Fruit fly (Drosophila melanogaster) whole organism, embryonic: ENCODE results near the gene SdhC.

Source experiments
- Abd-B ChIP-seq: fragments of 200-800 bp; sonication (Bioruptor generic); optimal IDR thresholded peaks from 2 replicates; lab custom pipeline; 2018; ENCODE audit warnings: missing biosample characterization, mild to moderate bottlenecking, missing genetic modification characterization, moderate library complexity
- Antp ChIP-seq: fragments of 200-800 bp; sonication (Bioruptor generic); optimal IDR thresholded peaks from 3 replicates; lab custom pipeline; 2016; ENCODE audit warnings: missing biosample characterization, missing genetic modification characterization
- Atf3 ChIP-seq: fragments of 200-800 bp; sonication (Bioruptor generic); optimal IDR thresholded peaks from 3 replicates; lab custom pipeline; 2016; ENCODE audit warnings: missing biosample characterization, missing genetic modification characterization
- Atf6 ChIP-seq: fragments of 200-800 bp; sonication (Bioruptor generic); IDR thresholded peaks from 2 replicates; pipeline ENCODE4 v1.3.6; 2022; ENCODE audit warnings: missing biosample characterization, missing genetic modification characterization
- CG10431 ChIP-seq: fragments of 200-800 bp; sonication (Bioruptor generic); optimal IDR thresholded peaks from 3 replicates; lab custom pipeline; 2018; ENCODE audit warnings: missing biosample characterization, mild to moderate bottlenecking, missing genetic modification characterization
- CG10543 ChIP-seq: fragments of 200-800 bp; sonication (Bioruptor generic); optimal IDR thresholded peaks from 3 replicates; lab custom pipeline; 2017; ENCODE audit warnings: missing biosample characterization, mild to moderate bottlenecking, missing genetic modification characterization, moderate library complexity
- CG12769 ChIP-seq: fragments of 200-800 bp; sonication (Bioruptor generic); optimal IDR thresholded peaks from 2 replicates; lab custom pipeline; 2019; ENCODE audit warnings: missing biosample characterization, mild to moderate bottlenecking, missing genetic modification characterization, moderate library complexity
- CG13775 ChIP-seq: fragments of 200-800 bp; sonication (Bioruptor generic); optimal IDR thresholded peaks from 3 replicates; lab custom pipeline; 2017; ENCODE audit warnings: missing biosample characterization, mild to moderate bottlenecking, missing genetic modification characterization
- CG14050 ChIP-seq: fragments of 200-800 bp; sonication (Bioruptor generic); IDR thresholded peaks from 3 replicates; pipeline ENCODE4 v1.3.6; 2022; ENCODE audit warnings: missing biosample characterization, missing genetic modification characterization
- CG15696 ChIP-seq: fragments of 200-800 bp; sonication (Bioruptor generic); optimal IDR thresholded peaks from 2 replicates; lab custom pipeline; 2019; ENCODE audit warnings: missing biosample characterization, mild to moderate bottlenecking, missing genetic modification characterization, moderate library complexity
- CG17328 ChIP-seq: fragments of 200-800 bp; sonication (Bioruptor generic); IDR thresholded peaks from 2 replicates; pipeline ENCODE4 v1.3.6; 2022; ENCODE audit warnings: missing biosample characterization, missing genetic modification characterization
- CG17912 ChIP-seq: fragments of 200-800 bp; sonication (Bioruptor generic); optimal IDR thresholded peaks from 2 replicates; lab custom pipeline; 2018; ENCODE audit warnings: missing biosample characterization, mild to moderate bottlenecking, missing genetic modification characterization
- CG2712 ChIP-seq: fragments of 200-800 bp; optimal IDR thresholded peaks from 3 replicates; lab custom pipeline; 2019; ENCODE audit warnings: missing biosample characterization, mild to moderate bottlenecking, missing genetic modification characterization, moderate library complexity
- CG3281 ChIP-seq: fragments of 200-800 bp; sonication (Bioruptor generic); optimal IDR thresholded peaks from 3 replicates; lab custom pipeline; 2017; ENCODE audit warnings: missing biosample characterization, mild to moderate bottlenecking, missing genetic modification characterization
- CG4282 ChIP-seq: fragments of 200-800 bp; sonication (Bioruptor generic); optimal IDR thresholded peaks from 2 replicates; lab custom pipeline; 2016; ENCODE audit warnings: missing biosample characterization, missing genetic modification characterization
- CG43689 ChIP-seq: fragments of 200-800 bp; sonication (Bioruptor generic); IDR thresholded peaks from 2 replicates; pipeline ENCODE4 v1.3.6; 2022; ENCODE audit warnings: missing biosample characterization, missing genetic modification characterization
- CG4404 ChIP-seq: fragments of 200-800 bp; sonication (Bioruptor generic); IDR thresholded peaks from 2 replicates; pipeline ENCODE4 v1.3.6; 2022; ENCODE audit warnings: missing biosample characterization, missing genetic modification characterization
- CG4707 ChIP-seq: fragments of 200-800 bp; sonication (Bioruptor generic); optimal IDR thresholded peaks from 2 replicates; lab custom pipeline; 2018; ENCODE audit warnings: missing biosample characterization, mild to moderate bottlenecking, missing genetic modification characterization, moderate library complexity
- CG4854 ChIP-seq: fragments of 200-800 bp; sonication (Bioruptor generic); optimal IDR thresholded peaks from 2 replicates; lab custom pipeline; 2016; ENCODE audit warnings: missing biosample characterization, missing genetic modification characterization, inconsistent platforms
- CG5245 ChIP-seq: fragments of 200-800 bp; sonication (Bioruptor generic); optimal IDR thresholded peaks from 3 replicates; lab custom pipeline; 2016; ENCODE audit warnings: missing biosample characterization, missing genetic modification characterization
- CG7372 ChIP-seq: fragments of 200-800 bp; sonication (Bioruptor generic); IDR thresholded peaks from 2 replicates; pipeline ENCODE4 v1.3.6; 2022; ENCODE audit warnings: missing biosample characterization, missing genetic modification characterization
- CG8089 ChIP-seq: fragments of 200-800 bp; sonication (Bioruptor generic); optimal IDR thresholded peaks from 3 replicates; lab custom pipeline; 2016; ENCODE audit warnings: missing biosample characterization, missing genetic modification characterization
- CG8290 ChIP-seq, 3 experiments: fragments of 200-800 bp; sonication (Bioruptor generic); optimal IDR thresholded peaks; 2 replicates each; lab custom pipeline; 2016 to 2019; ENCODE audit warnings: missing biosample characterization in 3 of 3, missing genetic modification characterization in 3 of 3, mild to moderate bottlenecking in 2 of 3, moderate library complexity in 1 of 3
- Dip2 ChIP-seq: fragments of 200-800 bp; sonication (Bioruptor generic); IDR thresholded peaks from 2 replicates; pipeline ENCODE4 v1.3.6; 2022; ENCODE audit warnings: missing biosample characterization, missing genetic modification characterization
- Doc3 ChIP-seq: fragments of 200-800 bp; sonication (Bioruptor generic); IDR thresholded peaks from 3 replicates; pipeline ENCODE4 v1.3.6; 2022; ENCODE audit warnings: missing biosample characterization, missing genetic modification characterization; ENCODE audit not compliant: partially characterized antibody
- Dp ChIP-seq: fragments of 200-800 bp; sonication (Bioruptor generic); optimal IDR thresholded peaks from 2 replicates; lab custom pipeline; 2018; ENCODE audit warnings: missing biosample characterization, mild to moderate bottlenecking, missing genetic modification characterization, moderate library complexity
- Eip74EF ChIP-seq, 2 experiments: fragments of 200-800 bp in 1 of 2; fragments of >200 bp in 1 of 2; sonication (Bioruptor generic) in 1 of 2; optimal IDR thresholded peaks; 2 replicates each; lab custom pipeline; 2017 to 2019; ENCODE audit warnings: missing biosample characterization in 2 of 2, missing genetic modification characterization in 2 of 2, mild to moderate bottlenecking in 1 of 2, moderate library complexity in 1 of 2
- Ets65A ChIP-seq: fragments of 200-800 bp; sonication (Bioruptor generic); peaks from one replicate; lab custom pipeline; 2016; ENCODE audit warnings: missing biosample characterization, missing genetic modification characterization
- Fer1 ChIP-seq: fragments of 200-800 bp; sonication (Bioruptor generic); optimal IDR thresholded peaks from 2 replicates; lab custom pipeline; 2017; ENCODE audit warnings: missing biosample characterization, mild to moderate bottlenecking, missing genetic modification characterization
- Gsc ChIP-seq: fragments of 200-800 bp; sonication (Bioruptor generic); IDR thresholded peaks from 2 replicates; pipeline ENCODE4 v1.3.6; 2022; ENCODE audit warnings: missing biosample characterization, missing genetic modification characterization
- H2.0 ChIP-seq: fragments of 200-800 bp; sonication (Bioruptor generic); IDR thresholded peaks from 2 replicates; pipeline ENCODE4 v1.3.6; 2022; ENCODE audit warnings: missing biosample characterization, missing genetic modification characterization
- HLH3B ChIP-seq: fragments of 200-800 bp; sonication (Bioruptor generic); IDR thresholded peaks from 2 replicates; pipeline ENCODE4 v1.3.6; 2022; ENCODE audit warnings: missing biosample characterization, missing genetic modification characterization
- MESR4 ChIP-seq: fragments of 200-800 bp; sonication (Bioruptor generic); optimal IDR thresholded peaks from 2 replicates; lab custom pipeline; 2018; ENCODE audit warnings: missing biosample characterization, mild to moderate bottlenecking, missing genetic modification characterization, moderate library complexity
- Mrtf ChIP-seq: fragments of 200-800 bp; sonication (Bioruptor generic); IDR thresholded peaks from 3 replicates; pipeline ENCODE4 v1.3.6; 2022; ENCODE audit warnings: missing biosample characterization, missing genetic modification characterization
- Oli ChIP-seq: fragments of 200-800 bp; sonication (Bioruptor generic); optimal IDR thresholded peaks from 2 replicates; lab custom pipeline; 2018; ENCODE audit warnings: missing biosample characterization, mild to moderate bottlenecking, missing genetic modification characterization, moderate library complexity
- Opbp ChIP-seq: fragments of 200-800 bp; sonication (Bioruptor generic); IDR thresholded peaks from 3 replicates; pipeline ENCODE4 v1.3.6; 2022; ENCODE audit warnings: missing biosample characterization, missing genetic modification characterization; ENCODE audit not compliant: partially characterized antibody
- abd-A ChIP-seq: fragments of 200-800 bp; sonication (Bioruptor generic); optimal IDR thresholded peaks from 3 replicates; lab custom pipeline; 2019; ENCODE audit warnings: missing biosample characterization, mild to moderate bottlenecking, missing genetic modification characterization, moderate library complexity
- ac ChIP-seq: fragments of 200-800 bp; sonication (Bioruptor generic); optimal IDR thresholded peaks from 3 replicates; lab custom pipeline; 2017; ENCODE audit warnings: missing biosample characterization, mild to moderate bottlenecking, missing genetic modification characterization
- ato ChIP-seq: fragments of 200-800 bp; sonication (Bioruptor generic); IDR thresholded peaks from 2 replicates; pipeline ENCODE4 v1.3.6; 2022; ENCODE audit warnings: missing biosample characterization, missing genetic modification characterization; ENCODE audit not compliant: partially characterized antibody
- ci ChIP-seq: fragments of 200-800 bp; sonication (Bioruptor generic); IDR thresholded peaks from 3 replicates; pipeline ENCODE4 v1.3.6; 2022; ENCODE audit warnings: missing biosample characterization, missing genetic modification characterization
- fu2 ChIP-seq: fragments of 200-800 bp; sonication (Bioruptor generic); optimal IDR thresholded peaks from 2 replicates; lab custom pipeline; 2016; ENCODE audit warnings: missing biosample characterization, missing genetic modification characterization
- grn ChIP-seq: fragments of 200-800 bp; sonication (Bioruptor generic); optimal IDR thresholded peaks from 3 replicates; lab custom pipeline; 2017; ENCODE audit warnings: missing biosample characterization, missing genetic modification characterization
- gsb-n ChIP-seq: fragments of 200-800 bp; sonication (Bioruptor generic); optimal IDR thresholded peaks from 3 replicates; lab custom pipeline; 2018; ENCODE audit warnings: missing biosample characterization, mild to moderate bottlenecking, missing genetic modification characterization
- ind ChIP-seq: fragments of 200-800 bp; sonication (Bioruptor generic); optimal IDR thresholded peaks from 3 replicates; lab custom pipeline; 2016; ENCODE audit warnings: missing biosample characterization, missing genetic modification characterization
- jigr1 ChIP-seq: fragments of 200-800 bp; sonication (Bioruptor generic); IDR thresholded peaks from 3 replicates; pipeline ENCODE4 v1.3.6; 2022; ENCODE audit warnings: missing biosample characterization, missing genetic modification characterization
- lov ChIP-seq, 2 experiments: fragments of 200-800 bp in 1 of 2; fragments of >200 bp in 1 of 2; sonication (Bioruptor generic) in 1 of 2; IDR thresholded peaks in 1 of 2; optimal IDR thresholded peaks in 1 of 2; 2 replicates in 1 of 2; 3 replicates in 1 of 2; pipeline versions ENCODE4 v1.3.6 to Lab custom; 2017 to 2022; ENCODE audit warnings: missing biosample characterization in 1 of 2, missing genetic modification characterization in 1 of 2
- mam ChIP-seq: fragments of 200-800 bp; sonication (Bioruptor generic); optimal IDR thresholded peaks from 3 replicates; lab custom pipeline; 2016; ENCODE audit warnings: missing biosample characterization, missing genetic modification characterization
- sima ChIP-seq: fragments of 200-800 bp; sonication (Bioruptor generic); optimal IDR thresholded peaks from 2 replicates; lab custom pipeline; 2016; ENCODE audit warnings: missing biosample characterization, missing genetic modification characterization
- tio ChIP-seq: fragments of 200-800 bp; sonication (Bioruptor generic); optimal IDR thresholded peaks from 2 replicates; lab custom pipeline; 2017; ENCODE audit warnings: missing biosample characterization, missing genetic modification characterization, inconsistent platforms
- vnd ChIP-seq: fragments of 200-800 bp; sonication (Bioruptor generic); IDR thresholded peaks from 3 replicates; pipeline ENCODE4 v1.3.6; 2022; ENCODE audit warnings: missing biosample characterization, missing genetic modification characterization; ENCODE audit not compliant: partially characterized antibody
- yki ChIP-seq: fragments of >200 bp; optimal IDR thresholded peaks from 3 replicates; lab custom pipeline; 2018

SdhC gene

dm6 chr3R:11219883-11220282 is 10.2 kb upstream of the SdhC start, which contains the start of gene CG6689 (continued):
- TF ChIP-seq fu2 (GFP tag; lab: Kevin White, UChicago), result no peak
- no peak for TF ChIP-seq CG14050
- TF ChIP-seq Gsc (GFP tag; lab: Robert Waterston, UW), result no peak
- peak; percentile 69 for TF ChIP-seq Dp
- no peak for TF ChIP-seq Eip74EF (GFP tag; optimal IDR thresholded peaks at IDR 0.05; lab: Kevin White, UChicago)
- TF ChIP-seq vnd (GFP tag; lab: Robert Waterston, UW), result no peak
- TF ChIP-seq Ets65A (GFP tag; lab: Kevin White, UChicago), result no peak
- TF ChIP-seq CG43689 (GFP tag; lab: Robert Waterston, UW), result no peak
- TF ChIP-seq HLH3B (GFP tag; lab: Robert Waterston, UW), result no peak
- TF ChIP-seq yki, result no peak
- TF ChIP-seq CG12769 (tag; lab: Kevin White, UChicago), result peak; percentile 1
- no peak for TF ChIP-seq CG10431
- TF ChIP-seq CG15696 (tag; lab: Kevin White, UChicago), result no peak
- no peak for TF ChIP-seq CG8290 (GFP tag; optimal IDR thresholded peaks at IDR 0.05; lab: Kevin White, UChicago)
- TF ChIP-seq CG8290 (tag; optimal IDR thresholded peaks at IDR 0.05; lab: Kevin White, UChicago), result peak in 1 of 2 experiments; percentile 47
- TF ChIP-seq CG4404 (GFP tag; lab: Robert Waterston, UW), result no peak
- no peak for TF ChIP-seq ac (GFP tag; lab: Kevin White, UChicago)
- TF ChIP-seq CG4854 (GFP tag; lab: Kevin White, UChicago), result peak; percentile 1
- TF ChIP-seq ci, result peak; percentile 66; the same call in 1 of the 3 replicates
- TF ChIP-seq CG4707 (GFP tag; lab: Kevin White, UChicago), result no peak
- no peak for TF ChIP-seq Oli (tag; lab: Kevin White, UChicago)
- TF ChIP-seq CG10543 (GFP tag; lab: Kevin White, UChicago), result no peak
- TF ChIP-seq H2.0 (GFP tag; lab: Robert Waterston, UW), result no peak
- peak; percentile 26 for TF ChIP-seq CG13775
- TF ChIP-seq Mrtf (GFP tag; lab: Robert Waterston, UW), result no peak
- no peak for TF ChIP-seq lov (optimal IDR thresholded peaks at IDR 0.05; lab: Kevin White, UChicago)
- TF ChIP-seq lov (GFP tag; IDR thresholded peaks at IDR 0.05; lab: Robert Waterston, UW), result peak; percentile 54; the same call in 1 of the 3 replicates
- no peak for TF ChIP-seq grn (GFP tag; lab: Kevin White, UChicago)
- no peak for TF ChIP-seq CG17328
- TF ChIP-seq ato (GFP tag; lab: Robert Waterston, UW), result no peak
- no peak for TF ChIP-seq Fer1 (GFP tag; lab: Kevin White, UChicago)
- TF ChIP-seq Opbp, result no peak
- no peak for TF ChIP-seq gsb-n
- no peak for TF ChIP-seq mam (GFP tag; lab: Kevin White, UChicago)
- TF ChIP-seq CG5245, result no peak
- TF ChIP-seq MESR4 (GFP tag; lab: Kevin White, UChicago), result peak; percentile 87
- TF ChIP-seq CG2712 (tag; lab: Kevin White, UChicago), result peak; percentile 5
- TF ChIP-seq Antp (GFP tag; lab: Kevin White, UChicago), result no peak
- no peak for TF ChIP-seq jigr1 (GFP tag; lab: Robert Waterston, UW)
- TF ChIP-seq Abd-B (GFP tag; lab: Kevin White, UChicago), result no peak
- no peak for TF ChIP-seq sima (GFP tag; lab: Kevin White, UChicago)
- TF ChIP-seq Atf3, result peak; percentile 10
- no peak for TF ChIP-seq CG8089
- TF ChIP-seq CG3281 (GFP tag; lab: Kevin White, UChicago), result no peak
- no peak for TF ChIP-seq Atf6 (GFP tag; lab: Robert Waterston, UW)
- no peak for TF ChIP-seq Doc3 (GFP tag; lab: Robert Waterston, UW)
- TF ChIP-seq ind (GFP tag; lab: Kevin White, UChicago), result no peak
- no peak for TF ChIP-seq abd-A (tag; lab: Kevin White, UChicago)
- TF ChIP-seq Dip2, result no peak
- no peak for TF ChIP-seq tio (GFP tag; lab: Kevin White, UChicago)
- no peak for TF ChIP-seq CG7372 (GFP tag; lab: Robert Waterston, UW)
- TF ChIP-seq CG17912 (GFP tag; lab: Kevin White, UChicago), result no peak
- TF ChIP-seq CG4282 (GFP tag; lab: Kevin White, UChicago), result no peak
